Fruit fly (Drosophila melanogaster) whole organism, embryonic: ENCODE data around the gene CG14840.

Experiments
- Asciz ChIP-seq: fragments of 200-800 bp; sonication (Bioruptor generic); optimal IDR thresholded peaks from 2 replicates; lab custom pipeline; 2017; ENCODE audit warnings: missing biosample characterization, mild to moderate bottlenecking, missing genetic modification characterization, missing genetic modification reagents
- CG10147 ChIP-seq: fragments of 200-800 bp; sonication (Bioruptor generic); optimal IDR thresholded peaks from 2 replicates; lab custom pipeline; 2019; ENCODE audit warnings: missing biosample characterization, mild to moderate bottlenecking, missing genetic modification characterization, moderate library complexity
- CG10654 ChIP-seq: fragments of 200-800 bp; sonication (Bioruptor generic); optimal IDR thresholded peaks from 2 replicates; lab custom pipeline; 2016; ENCODE audit warnings: missing biosample characterization, missing genetic modification characterization
- CG11398 ChIP-seq: fragments of 200-800 bp; sonication (Bioruptor generic); optimal IDR thresholded peaks from 2 replicates; lab custom pipeline; 2016; ENCODE audit warnings: missing biosample characterization, missing genetic modification characterization
- CG12744 ChIP-seq: fragments of 200-800 bp; sonication (Bioruptor generic); optimal IDR thresholded peaks from 2 replicates; lab custom pipeline; 2016; ENCODE audit warnings: missing biosample characterization, missing genetic modification characterization
- CG13123 ChIP-seq: fragments of 200-800 bp; sonication (Bioruptor generic); optimal IDR thresholded peaks from 2 replicates; lab custom pipeline; 2016; ENCODE audit warnings: missing biosample characterization, missing genetic modification characterization
- CG13296 ChIP-seq: fragments of 200-800 bp; sonication (Bioruptor generic); optimal IDR thresholded peaks from 3 replicates; lab custom pipeline; 2018; ENCODE audit warnings: missing biosample characterization, mild to moderate bottlenecking, missing genetic modification characterization
- CG14441 ChIP-seq: fragments of 200-800 bp; sonication (Bioruptor generic); IDR thresholded peaks from 2 replicates; pipeline ENCODE4 v1.3.6; 2022; ENCODE audit warnings: missing biosample characterization, missing genetic modification characterization
- CG15269 ChIP-seq: fragments of 200-800 bp; sonication (Bioruptor generic); optimal IDR thresholded peaks from 2 replicates; lab custom pipeline; 2018; ENCODE audit warnings: missing biosample characterization, mild to moderate bottlenecking, missing genetic modification characterization, moderate library complexity
- CG15514 ChIP-seq: fragments of 200-800 bp; sonication (Bioruptor generic); optimal IDR thresholded peaks from 3 replicates; lab custom pipeline; 2017; ENCODE audit warnings: missing biosample characterization, missing genetic modification characterization, mild to moderate bottlenecking, moderate library complexity, missing genetic modification reagents
- CG15696 ChIP-seq: fragments of 200-800 bp; sonication (Bioruptor generic); optimal IDR thresholded peaks from 2 replicates; lab custom pipeline; 2019; ENCODE audit warnings: missing biosample characterization, mild to moderate bottlenecking, missing genetic modification characterization, moderate library complexity
- CG17385 ChIP-seq: fragments of 200-800 bp; sonication (Bioruptor generic); optimal IDR thresholded peaks from 3 replicates; lab custom pipeline; 2018; ENCODE audit warnings: missing biosample characterization, mild to moderate bottlenecking, missing genetic modification characterization
- CG2120 ChIP-seq: fragments of 200-800 bp; sonication (Bioruptor generic); optimal IDR thresholded peaks from 3 replicates; lab custom pipeline; 2016; ENCODE audit warnings: missing biosample characterization, missing genetic modification characterization
- CG2678 ChIP-seq: fragments of 200-800 bp; sonication (Bioruptor generic); optimal IDR thresholded peaks from 3 replicates; lab custom pipeline; 2019; ENCODE audit warnings: missing biosample characterization, mild to moderate bottlenecking, missing genetic modification characterization, moderate library complexity
- CG2712 ChIP-seq: fragments of 200-800 bp; optimal IDR thresholded peaks from 3 replicates; lab custom pipeline; 2019; ENCODE audit warnings: missing biosample characterization, mild to moderate bottlenecking, missing genetic modification characterization, moderate library complexity
- CG33213 ChIP-seq: fragments of 200-800 bp; sonication (Bioruptor generic); optimal IDR thresholded peaks from 3 replicates; lab custom pipeline; 2016; ENCODE audit warnings: missing biosample characterization, missing genetic modification characterization
- CG34224 ChIP-seq: fragments of 200-800 bp; sonication (Bioruptor generic); IDR thresholded peaks from 3 replicates; pipeline ENCODE4 v1.3.6; 2022; ENCODE audit warnings: missing biosample characterization, missing genetic modification characterization; ENCODE audit not compliant: partially characterized antibody
- CG3726 ChIP-seq: fragments of 200-800 bp; sonication (Bioruptor generic); IDR thresholded peaks from 3 replicates; pipeline ENCODE4, ENCODE4 v1.3.6; 2022; ENCODE audit warnings: missing biosample characterization, missing genetic modification characterization
- CG4424 ChIP-seq: fragments of 200-800 bp; sonication (Bioruptor generic); optimal IDR thresholded peaks from 3 replicates; lab custom pipeline; 2016; ENCODE audit warnings: missing biosample characterization, missing genetic modification characterization
- CG5180 ChIP-seq: fragments of 200-800 bp; sonication (Bioruptor generic); optimal IDR thresholded peaks from 3 replicates; lab custom pipeline; 2017; ENCODE audit warnings: missing biosample characterization, missing genetic modification characterization, mild to moderate bottlenecking, moderate library complexity, missing genetic modification reagents
- CG8924 ChIP-seq: fragments of 200-800 bp; optimal IDR thresholded peaks from 3 replicates; lab custom pipeline; 2019; ENCODE audit warnings: missing biosample characterization, mild to moderate bottlenecking, missing genetic modification characterization, moderate library complexity
- D ChIP-seq, 2 experiments: fragments of 200-800 bp in 1 of 2; fragments of >200 bp in 1 of 2; sonication (Bioruptor generic) in 1 of 2; optimal IDR thresholded peaks; 2 replicates in 1 of 2; 3 replicates in 1 of 2; lab custom pipeline; 2017; ENCODE audit warnings: mild to moderate bottlenecking in 1 of 2, missing biosample characterization in 1 of 2, missing genetic modification characterization in 1 of 2, missing genetic modification reagents in 1 of 2
- Ets97D ChIP-seq: fragments of 200-800 bp; sonication (Bioruptor generic); optimal IDR thresholded peaks from 3 replicates; lab custom pipeline; 2016; ENCODE audit warnings: missing biosample characterization, missing genetic modification characterization
- Gug ChIP-seq: fragments of 200-800 bp; sonication (Bioruptor generic); IDR thresholded peaks from 4 replicates; pipeline ENCODE4 v1.3.6; 2022; ENCODE audit warnings: missing biosample characterization, missing genetic modification characterization
- Hmr ChIP-seq: fragments of 200-800 bp; sonication (Bioruptor generic); optimal IDR thresholded peaks from 3 replicates; lab custom pipeline; 2017; ENCODE audit warnings: mild to moderate bottlenecking, missing biosample characterization, missing genetic modification reagents, missing genetic modification characterization
- Hr51 ChIP-seq, 2 experiments: fragments of 200-800 bp; sonication (Bioruptor generic); optimal IDR thresholded peaks; 2 replicates in 1 of 2; 3 replicates in 1 of 2; lab custom pipeline; 2016 to 2018; ENCODE audit warnings: missing biosample characterization in 2 of 2, missing genetic modification characterization in 2 of 2, mild to moderate bottlenecking in 1 of 2, moderate library complexity in 1 of 2
- Mes4 ChIP-seq: fragments of 200-800 bp; sonication (Bioruptor generic); optimal IDR thresholded peaks from 2 replicates; lab custom pipeline; 2016; ENCODE audit warnings: missing biosample characterization, missing genetic modification characterization
- Side ChIP-seq: fragments of 200-800 bp; sonication (Bioruptor generic); optimal IDR thresholded peaks from 2 replicates; lab custom pipeline; 2016; ENCODE audit warnings: missing biosample characterization, missing genetic modification characterization
- Sin3A ChIP-seq: fragments of >200 bp; optimal IDR thresholded peaks from 2 replicates; lab custom pipeline; 2018
- Sox102F ChIP-seq: fragments of 200-800 bp; sonication (Bioruptor generic); optimal IDR thresholded peaks from 2 replicates; lab custom pipeline; 2018; ENCODE audit warnings: missing biosample characterization, mild to moderate bottlenecking, missing genetic modification characterization, moderate library complexity
- abd-A ChIP-seq: fragments of 200-800 bp; sonication (Bioruptor generic); optimal IDR thresholded peaks from 3 replicates; lab custom pipeline; 2019; ENCODE audit warnings: missing biosample characterization, mild to moderate bottlenecking, missing genetic modification characterization, moderate library complexity
- bsh ChIP-seq, 2 experiments: fragments of 200-800 bp; sonication (Bioruptor generic); optimal IDR thresholded peaks; 2 replicates each; lab custom pipeline; 2017 to 2018; ENCODE audit warnings: mild to moderate bottlenecking in 2 of 2, missing biosample characterization in 2 of 2, missing genetic modification characterization in 2 of 2, moderate library complexity in 1 of 2
- caup ChIP-seq: fragments of 200-800 bp; sonication (Bioruptor generic); optimal IDR thresholded peaks from 3 replicates; lab custom pipeline; 2017; ENCODE audit warnings: missing biosample characterization, mild to moderate bottlenecking, missing genetic modification characterization, moderate library complexity; ENCODE audit not compliant: severe bottlenecking
- cg ChIP-seq: fragments of 200-800 bp; sonication (Bioruptor generic); optimal IDR thresholded peaks from 3 replicates; lab custom pipeline; 2019; ENCODE audit warnings: missing biosample characterization, mild to moderate bottlenecking, missing genetic modification characterization, moderate library complexity
- chn ChIP-seq: fragments of 200-800 bp; sonication (Bioruptor generic); optimal IDR thresholded peaks from 2 replicates; lab custom pipeline; 2016; ENCODE audit warnings: missing biosample characterization, missing genetic modification characterization
- disco-r ChIP-seq: fragments of 200-800 bp; sonication (Bioruptor generic); optimal IDR thresholded peaks from 2 replicates; lab custom pipeline; 2016; ENCODE audit warnings: missing biosample characterization, missing genetic modification characterization
- dmrt11E ChIP-seq: fragments of 200-800 bp; sonication (Bioruptor generic); optimal IDR thresholded peaks from 3 replicates; lab custom pipeline; 2018; ENCODE audit warnings: missing biosample characterization, mild to moderate bottlenecking, missing genetic modification characterization, moderate library complexity
- en ChIP-seq: fragments of 200-800 bp; sonication (Bioruptor generic); optimal IDR thresholded peaks from 2 replicates; lab custom pipeline; 2016; ENCODE audit warnings: missing biosample characterization, missing genetic modification characterization
- eve ChIP-seq, 2 experiments: fragments of >200 bp; optimal IDR thresholded peaks; 2 replicates each; lab custom pipeline; 2017; ENCODE audit warnings: missing biosample characterization in 2 of 2, missing genetic modification characterization in 2 of 2
- gro ChIP-seq: fragments of 200-800 bp; sonication (Bioruptor generic); optimal IDR thresholded peaks from 2 replicates; lab custom pipeline; 2016; ENCODE audit warnings: missing biosample characterization, missing genetic modification characterization
- gsb-n ChIP-seq: fragments of 200-800 bp; sonication (Bioruptor generic); optimal IDR thresholded peaks from 3 replicates; lab custom pipeline; 2018; ENCODE audit warnings: missing biosample characterization, mild to moderate bottlenecking, missing genetic modification characterization
- ind ChIP-seq: fragments of 200-800 bp; sonication (Bioruptor generic); optimal IDR thresholded peaks from 3 replicates; lab custom pipeline; 2016; ENCODE audit warnings: missing biosample characterization, missing genetic modification characterization
- nerfin-1 ChIP-seq: fragments of 200-800 bp; sonication (Bioruptor generic); optimal IDR thresholded peaks from 3 replicates; lab custom pipeline; 2019; ENCODE audit warnings: missing biosample characterization, mild to moderate bottlenecking, missing genetic modification characterization, moderate library complexity
- pum ChIP-seq: fragments of 200-800 bp; sonication (Bioruptor generic); optimal IDR thresholded peaks from 2 replicates; lab custom pipeline; 2016; ENCODE audit warnings: missing biosample characterization, missing genetic modification characterization
- sd ChIP-seq: fragments of 200-800 bp; sonication (Bioruptor generic); optimal IDR thresholded peaks from 3 replicates; lab custom pipeline; 2018; ENCODE audit warnings: missing biosample characterization, mild to moderate bottlenecking, missing genetic modification characterization, moderate library complexity
- toy ChIP-seq: fragments of 200-800 bp; sonication (Bioruptor generic); IDR thresholded peaks from 2 replicates; pipeline ENCODE4 v1.3.6; 2022; ENCODE audit warnings: missing biosample characterization, missing genetic modification characterization
- trh ChIP-seq: fragments of 200-800 bp; sonication (Bioruptor generic); optimal IDR thresholded peaks from 2 replicates; lab custom pipeline; 2016; ENCODE audit warnings: missing biosample characterization, missing genetic modification characterization
- yki ChIP-seq: fragments of >200 bp; optimal IDR thresholded peaks from 3 replicates; lab custom pipeline; 2018

Gene CG14840

dm6 chr3R:14285059-14285953 lies 24.3 kb upstream of the CG14840 start (continued):
- TF ChIP-seq CG10654 (GFP tag; lab: Kevin White, UChicago) (no peak), CG10147 (GFP tag; lab: Kevin White, UChicago) (peak; percentile 25), Sox102F (GFP tag; lab: Kevin White, UChicago) (peak; percentile 36), CG2712 (tag; lab: Kevin White, UChicago) (peak; percentile 4), Asciz (GFP tag; lab: Kevin White, UChicago) (no peak), CG2120 (peak; percentile 26), CG8924 (no peak), toy (GFP tag; lab: Robert Waterston, UW) (no peak), CG33213 (GFP tag; lab: Kevin White, UChicago) (peak; percentile 5), ind (GFP tag; lab: Kevin White, UChicago) (peak; percentile 23), bsh (GFP tag; optimal IDR thresholded peaks at IDR 0.05; lab: Kevin White, UChicago) (no peak), caup (GFP tag; lab: Kevin White, UChicago) (peak; percentile 42), D (optimal IDR thresholded peaks at IDR 0.05; lab: Kevin White, UChicago) (no peak), D (GFP tag; optimal IDR thresholded peaks at IDR 0.05; lab: Kevin White, UChicago) (no peak), Hr51 (GFP tag; optimal IDR thresholded peaks at IDR 0.05; lab: Kevin White, UChicago) (peak in 1 of 2 experiments; percentile 11), CG11398 (GFP tag; lab: Kevin White, UChicago) (no peak), CG34224 (GFP tag; lab: Robert Waterston, UW) (no peak), gro (peak; percentile 75), abd-A (tag; lab: Kevin White, UChicago) (peak; percentile 90), Ets97D (GFP tag; lab: Kevin White, UChicago) (no peak), Gug (GFP tag; lab: Robert Waterston, UW) (peak; percentile 36; the same call in 1 of the 4 replicates), CG17385 (no peak), CG4424 (peak; percentile 23), CG13123 (GFP tag; lab: Kevin White, UChicago) (no peak), CG3726 (GFP tag; lab: Robert Waterston, UW) (no peak), nerfin-1 (tag; lab: Kevin White, UChicago) (no peak), CG15269 (tag; lab: Kevin White, UChicago) (peak; percentile 12), eve (GFP tag; optimal IDR thresholded peaks at IDR 0.05; lab: Kevin White, UChicago) (peak in 1 of 2 experiments; percentile 32), sd (tag; lab: Kevin White, UChicago) (peak; percentile 79), Hmr (GFP tag; lab: Kevin White, UChicago) (peak; percentile 40), CG15514 (GFP tag; lab: Kevin White, UChicago) (peak; percentile 26), Mes4 (GFP tag; lab: Kevin White, UChicago) (no peak), CG12744 (GFP tag; lab: Kevin White, UChicago) (no peak), cg (peak; percentile 46), Side (GFP tag; lab: Kevin White, UChicago) (peak; percentile 14), chn (no peak), CG13296 (no peak), pum (GFP tag; lab: Kevin White, UChicago) (no peak), CG2678 (tag; lab: Kevin White, UChicago) (peak; percentile 17), disco-r (GFP tag; lab: Kevin White, UChicago) (peak; percentile 23), en (GFP tag; lab: Kevin White, UChicago) (no peak), CG14441 (GFP tag; lab: Robert Waterston, UW) (no peak), CG15696 (tag; lab: Kevin White, UChicago) (no peak), gsb-n (tag; lab: Kevin White, UChicago) (peak; percentile 19), dmrt11E (tag; lab: Kevin White, UChicago) (no peak), trh (peak; percentile 10), Sin3A (lab: Kevin White, UChicago) (no peak), CG5180 (no peak), yki (lab: Kevin White, UChicago) (peak; percentile 2)
